Fruit fly (Drosophila melanogaster) whole organism, pupa: ENCODE measurements around the gene CG14252.

Experiments
- CG10348 ChIP-seq: fragments of 200-800 bp; sonication (Bioruptor generic); IDR thresholded peaks from 2 replicates; pipeline ENCODE4 v1.3.6; 2022; ENCODE audit warnings: missing biosample characterization, missing genetic modification characterization
- CG12605 ChIP-seq: fragments of 200-800 bp; sonication (Bioruptor generic); IDR thresholded peaks from 2 replicates; pipeline ENCODE4 v1.3.6; 2022; ENCODE audit warnings: missing biosample characterization, missing genetic modification characterization
- CG13204 ChIP-seq: fragments of 200-800 bp; sonication (Bioruptor generic); optimal IDR thresholded peaks from 2 replicates; lab custom pipeline; 2018; ENCODE audit warnings: missing biosample characterization, mild to moderate bottlenecking, missing genetic modification characterization, moderate library complexity
- CG14655 ChIP-seq: fragments of 200-800 bp; sonication (Bioruptor generic); optimal IDR thresholded peaks from 3 replicates; lab custom pipeline; 2017; ENCODE audit warnings: mild to moderate bottlenecking, missing biosample characterization, missing genetic modification reagents, missing genetic modification characterization
- CG15710 ChIP-seq: fragments of 200-800 bp; sonication (Bioruptor generic); optimal IDR thresholded peaks from 2 replicates; lab custom pipeline; 2018; ENCODE audit warnings: missing biosample characterization, mild to moderate bottlenecking, missing genetic modification characterization, moderate library complexity
- CG17806 ChIP-seq: fragments of 200-800 bp; sonication (Bioruptor generic); optimal IDR thresholded peaks from 2 replicates; lab custom pipeline; 2018; ENCODE audit warnings: missing biosample characterization, mild to moderate bottlenecking, missing genetic modification characterization, moderate library complexity
- CG32121 ChIP-seq: fragments of 200-800 bp; sonication (Bioruptor generic); IDR thresholded peaks from 2 replicates; pipeline ENCODE4 v1.3.6; 2022; ENCODE audit warnings: missing biosample characterization, missing genetic modification characterization
- CG34367 ChIP-seq: fragments of 200-800 bp; sonication (Bioruptor generic); optimal IDR thresholded peaks from 2 replicates; lab custom pipeline; 2018; ENCODE audit warnings: missing biosample characterization, mild to moderate bottlenecking, missing genetic modification characterization
- CG4496 ChIP-seq: fragments of 200-800 bp; sonication (Bioruptor generic); IDR thresholded peaks from 3 replicates; pipeline ENCODE4 v1.3.6; 2022; ENCODE audit warnings: missing biosample characterization, missing genetic modification characterization
- CG8159 ChIP-seq: fragments of 200-800 bp; sonication (Bioruptor generic); optimal IDR thresholded peaks from 3 replicates; lab custom pipeline; 2018; ENCODE audit warnings: missing biosample characterization, mild to moderate bottlenecking, missing genetic modification characterization, moderate library complexity
- CG8301 ChIP-seq: fragments of 200-800 bp; sonication (Bioruptor generic); optimal IDR thresholded peaks from 2 replicates; lab custom pipeline; 2018; ENCODE audit warnings: missing biosample characterization, mild to moderate bottlenecking, missing genetic modification characterization
- CG9948 ChIP-seq: fragments of 200-800 bp; sonication (Bioruptor generic); optimal IDR thresholded peaks from 2 replicates; lab custom pipeline; 2018; ENCODE audit warnings: missing biosample characterization, mild to moderate bottlenecking, missing genetic modification characterization, moderate library complexity
- D1 ChIP-seq: fragments of 200-800 bp; sonication (Bioruptor generic); optimal IDR thresholded peaks from 2 replicates; lab custom pipeline; 2018; ENCODE audit warnings: missing biosample characterization, mild to moderate bottlenecking, missing genetic modification characterization, moderate library complexity
- EcR ChIP-seq: fragments of 200-800 bp; sonication (Bioruptor generic); optimal IDR thresholded peaks from 3 replicates; lab custom pipeline; 2019; ENCODE audit warnings: missing biosample characterization, missing genetic modification characterization, mild to moderate bottlenecking, moderate library complexity, missing genetic modification reagents
- Ets98B ChIP-seq: fragments of 200-800 bp; sonication (Bioruptor generic); IDR thresholded peaks from 2 replicates; pipeline ENCODE4 v1.3.6; 2022; ENCODE audit warnings: missing biosample characterization, missing genetic modification characterization
- Pif1A ChIP-seq: fragments of 200-800 bp; sonication (Bioruptor generic); optimal IDR thresholded peaks from 3 replicates; lab custom pipeline; 2016; ENCODE audit warnings: missing biosample characterization, missing genetic modification characterization
- Pif1B ChIP-seq: fragments of 200-800 bp; sonication (Bioruptor generic); optimal IDR thresholded peaks from 3 replicates; lab custom pipeline; 2016; ENCODE audit warnings: missing biosample characterization, missing genetic modification characterization
- Snoo ChIP-seq: fragments of 200-800 bp; sonication (Bioruptor generic); optimal IDR thresholded peaks from 3 replicates; lab custom pipeline; 2017; ENCODE audit warnings: missing biosample characterization, mild to moderate bottlenecking, missing genetic modification characterization, inconsistent platforms
- fd96Ca ChIP-seq: fragments of 200-800 bp; sonication (Bioruptor generic); IDR thresholded peaks from 3 replicates; pipeline ENCODE4 v1.3.6; 2022; ENCODE audit warnings: missing biosample characterization, missing genetic modification characterization
- gl ChIP-seq: fragments of 200-800 bp; sonication (Bioruptor generic); optimal IDR thresholded peaks from 2 replicates; lab custom pipeline; 2018; ENCODE audit warnings: missing biosample characterization, mild to moderate bottlenecking, missing genetic modification characterization
- rn ChIP-seq: fragments of 200-800 bp; sonication (Bioruptor generic); IDR thresholded peaks from 2 replicates; pipeline ENCODE4 v1.3.6; 2022; ENCODE audit warnings: missing biosample characterization, missing genetic modification characterization

The CG14252 gene

dm6 chr3R:26954020-26954672, 8.8 kb downstream of the CG14252 start:
- TF ChIP-seq Ets98B (GFP tag; lab: Robert Waterston, UW) (peak; percentile 96), CG17806 (tag; lab: Kevin White, UChicago) (peak; percentile 97), CG9948 (tag; lab: Kevin White, UChicago) (peak; percentile 96), CG13204 (GFP tag; lab: Kevin White, UChicago) (peak; percentile 85), EcR (peak; percentile 86), CG8301 (peak; percentile 86), fd96Ca (GFP tag; lab: Robert Waterston, UW) (peak; percentile 91), CG34367 (tag; lab: Kevin White, UChicago) (peak; percentile 96), Pif1A (GFP tag; lab: Kevin White, UChicago) (peak; percentile 88), gl (tag; lab: Kevin White, UChicago) (peak; percentile 94), CG32121 (GFP tag; lab: Robert Waterston, UW) (peak; percentile 94), Pif1B (GFP tag; lab: Kevin White, UChicago) (peak; percentile 92), CG10348 (GFP tag; lab: Robert Waterston, UW) (peak; percentile 71), CG14655 (peak; percentile 90), Snoo (tag; lab: Kevin White, UChicago) (peak; percentile 93), CG4496 (GFP tag; lab: Robert Waterston, UW) (peak; percentile 96), rn (GFP tag; lab: Robert Waterston, UW) (peak; percentile 95), D1 (tag; lab: Kevin White, UChicago) (peak; percentile 94), CG8159 (tag; lab: Kevin White, UChicago) (peak; percentile 96), CG15710 (tag; lab: Kevin White, UChicago) (peak; percentile 97), CG12605 (GFP tag; lab: Robert Waterston, UW) (peak; percentile 95)

- TF ChIP-seq CG15710 (tag; lab: Kevin White, UChicago) = no peak
- TF ChIP-seq CG8159 (tag; lab: Kevin White, UChicago) = no peak
- TF ChIP-seq Pif1B (GFP tag; lab: Kevin White, UChicago) = no peak
- no peak for TF ChIP-seq CG10348 (GFP tag; lab: Robert Waterston, UW)
- TF ChIP-seq CG4496 (GFP tag; lab: Robert Waterston, UW) = no peak
- TF ChIP-seq CG17806 (tag; lab: Kevin White, UChicago) = no peak
- TF ChIP-seq Ets98B (GFP tag; lab: Robert Waterston, UW) = no peak
These were observed 10.2 kb downstream of the CG14252 start for dm6 chr3R:26955527-26955926.

dm6 chr3R:26956376-26957062, 11.2 kb downstream of the CG14252 start:
- TF ChIP-seq rn (GFP tag; lab: Robert Waterston, UW) (no peak), CG15710 (tag; lab: Kevin White, UChicago) (no peak), Pif1A (GFP tag; lab: Kevin White, UChicago) (no peak), CG32121 (GFP tag; lab: Robert Waterston, UW) (no peak)

- peak; percentile 25 for TF ChIP-seq EcR
- TF ChIP-seq CG34367 (tag; lab: Kevin White, UChicago) = no peak
- no peak for TF ChIP-seq CG10348 (GFP tag; lab: Robert Waterston, UW)
- TF ChIP-seq Snoo (tag; lab: Kevin White, UChicago) = no peak
These were observed 11.8 kb downstream of the CG14252 start for dm6 chr3R:26957132-26957531.

dm6 chr3R:26958314-26958979, 13.1 kb downstream of the CG14252 start, which contains the start of gene CG6330:
Gene CG6330 (minus strand): TSS chr3R:26958491.
- no peak for TF ChIP-seq CG32121 (GFP tag; lab: Robert Waterston, UW)
- TF ChIP-seq CG17806 (tag; lab: Kevin White, UChicago) = no peak
- TF ChIP-seq gl (tag; lab: Kevin White, UChicago) = no peak
- TF ChIP-seq CG13204 (GFP tag; lab: Kevin White, UChicago) = no peak
- no peak for TF ChIP-seq rn (GFP tag; lab: Robert Waterston, UW)
- TF ChIP-seq Ets98B (GFP tag; lab: Robert Waterston, UW) = no peak
- no peak for TF ChIP-seq Snoo (tag; lab: Kevin White, UChicago)

- TF ChIP-seq CG34367 (tag; lab: Kevin White, UChicago) (no peak), CG4496 (GFP tag; lab: Robert Waterston, UW) (0 out of 3 replicates have a peak, but pooled peaks have one; percentile 24), EcR (peak; percentile 68)
- TF ChIP-seq, all 21 proteins: peak for 2
These were observed 15.2 kb downstream of the CG14252 start for dm6 chr3R:26960496-26960895.
